Fruit fly (Drosophila melanogaster): ENCODE results near the gene kar.
A peak's percentile ranks its signal among the peaks of the same experiment; 100 is the strongest.

DNA sequence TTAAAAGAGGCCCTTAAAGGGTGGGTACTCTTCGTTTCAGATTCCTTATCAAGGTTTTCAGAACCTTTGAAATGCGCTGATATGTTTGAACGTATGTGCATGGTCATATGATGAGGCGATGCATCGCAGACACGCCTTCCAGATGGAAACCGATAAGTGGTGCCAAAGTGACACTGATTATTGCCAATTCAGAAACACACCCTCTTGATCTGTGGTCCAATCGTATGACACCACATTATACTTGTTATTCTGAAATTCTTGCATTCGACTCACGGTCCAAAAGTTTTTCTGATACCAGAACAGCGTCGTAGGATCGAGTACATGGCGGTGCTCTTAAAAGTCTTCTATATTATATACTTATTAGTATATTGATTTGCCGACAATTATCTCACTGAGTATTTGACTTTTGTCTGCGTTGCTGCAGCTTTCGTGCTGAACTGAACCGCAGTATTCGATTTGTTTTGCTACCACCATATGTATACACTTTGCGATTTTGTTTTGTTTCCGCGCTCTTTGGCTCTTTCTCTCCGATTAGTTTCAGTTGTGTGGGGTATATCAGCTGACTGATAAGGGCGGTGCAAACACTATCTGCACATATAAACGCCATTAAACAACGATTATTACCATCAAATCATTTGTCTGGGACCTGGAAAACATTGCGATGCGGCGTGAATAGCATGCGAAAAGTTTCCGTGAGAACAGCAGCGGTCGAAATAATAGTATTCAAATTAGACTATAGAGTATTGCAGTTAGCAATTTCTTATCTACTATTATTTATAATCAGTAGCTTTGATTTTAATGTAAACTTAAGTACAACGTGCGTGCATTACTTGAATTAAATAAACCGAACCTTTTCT lies 31.4 kb upstream of the kar start:
- TF ChIP-seq Ets96B (tag; optimal IDR thresholded peaks at IDR 0.05) (peak; percentile 26), Sox102F (GFP tag; optimal IDR thresholded peaks at IDR 0.05) (no peak), CG11762 (GFP tag; optimal IDR thresholded peaks at IDR 0.05; ENCODE audit: insufficient read depth) (no peak)
